Worm (Caenorhabditis elegans) whole organism, L4/young adult: ENCODE measurements around the gene C52D10.3.

ENCODE experiments used
- W03F9.2 ChIP-seq: fragments of 150-350 bp; optimal IDR thresholded peaks from 2 replicates; lab custom pipeline; 2014; ENCODE audit warnings: missing biosample characterization, missing genetic modification characterization
- him-1 ChIP-seq: sonication (generic microtip); optimal IDR thresholded peaks from 2 replicates; lab custom pipeline; 2016; ENCODE audit warnings: missing genotype, missing genetic modification reagents, missing genetic modification characterization, missing compliant biosample characterization

- TF ChIP-seq him-1 (tag; lab: Kevin White, UChicago) (no peak), W03F9.2 (tag; lab: Kevin White, UChicago) (no peak)
Observed at ce11 chrIV:17150871-17151270, 25.4 kb upstream of the C52D10.3 start, which contains the start of gene Y116A8C.40.
